Worm (Caenorhabditis elegans): Measurements from ENCODE around the gene Y53G8AL.4.

The Y53G8AL.4 gene

DNA sequence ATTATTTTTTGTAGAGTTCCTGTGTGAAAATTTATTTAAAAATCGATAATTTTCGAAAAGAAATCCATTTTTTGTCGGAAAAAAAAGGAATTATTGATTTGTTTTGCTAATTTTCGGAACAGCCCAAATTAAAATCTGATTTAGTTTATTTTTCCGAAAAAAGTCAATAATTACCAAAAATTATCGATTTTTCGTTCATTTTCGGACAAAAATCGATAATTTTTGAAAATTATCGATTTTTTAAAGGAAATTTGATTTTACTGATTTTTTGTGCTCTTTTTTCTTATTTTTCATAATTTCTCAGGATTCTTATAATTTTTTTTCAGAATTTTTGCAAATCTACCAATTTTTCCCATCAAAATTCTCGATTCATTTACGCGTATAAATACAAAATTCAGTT lies 9.1 kb downstream of the Y53G8AL.4 start:
- peak; percentile 87 for TF ChIP-seq ceh-28 (tag; optimal IDR thresholded peaks at IDR 0.05)
- TF ChIP-seq ceh-16 (tag; optimal IDR thresholded peaks at IDR 0.05): no peak

DNA sequence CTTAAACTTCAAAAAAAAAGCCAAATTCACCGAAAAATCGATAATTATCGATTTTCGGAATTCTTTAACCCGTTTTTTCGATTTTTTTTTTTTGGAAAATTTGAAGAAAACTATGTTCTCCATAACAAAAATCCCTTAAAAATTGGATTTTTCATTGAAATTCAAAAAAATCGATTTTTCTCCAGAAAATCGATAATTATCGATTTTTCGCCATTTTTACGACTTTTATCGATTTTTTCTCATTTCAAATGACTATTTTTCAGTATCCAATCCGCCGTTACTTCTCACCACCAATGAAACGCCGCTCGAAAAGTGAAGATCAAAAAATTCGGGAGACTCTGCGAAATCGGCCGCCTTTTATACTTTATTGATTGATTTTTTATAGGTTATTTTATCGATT lies 9.6 kb downstream of the Y53G8AL.4 start:
- TF ChIP-seq nhr-77 (tag; optimal IDR thresholded peaks at IDR 0.05): no peak
- no peak for TF ChIP-seq ceh-9 (tag; optimal IDR thresholded peaks at IDR 0.05)
- peak; percentile 91 for TF ChIP-seq ceh-28 (tag; optimal IDR thresholded peaks at IDR 0.05)
- TF ChIP-seq pqm-1 (tag; optimal IDR thresholded peaks at IDR 0.05): no peak

DNA sequence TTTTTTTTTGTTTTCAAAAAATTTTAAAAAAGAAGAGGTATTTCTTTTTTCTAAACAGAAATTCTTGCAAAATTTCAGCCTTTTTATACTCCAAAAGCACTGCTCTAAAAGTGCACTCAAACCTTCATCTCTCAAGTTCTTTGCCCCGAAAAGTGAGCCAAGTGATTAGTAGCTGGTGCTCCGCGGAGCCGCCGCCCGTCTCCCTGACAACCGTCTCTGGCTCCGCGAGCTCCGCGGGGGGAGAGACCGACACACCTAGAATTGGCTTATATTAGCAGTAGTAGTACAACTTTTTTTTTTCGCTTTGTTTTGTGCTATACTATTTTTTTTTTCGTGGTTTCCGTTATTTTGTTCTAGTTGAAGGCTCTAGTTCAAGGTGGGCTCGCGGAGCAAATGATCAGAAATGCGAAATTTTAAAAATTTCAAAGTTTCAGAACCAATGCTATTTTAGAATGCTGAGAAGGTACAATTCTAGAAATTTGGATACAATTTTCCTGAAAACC lies 17.7 kb downstream of the Y53G8AL.4 start, which contains the start of gene Y53G8AL.1:
TSS of gene Y53G8AL.1 (plus strand) at position 453 of the 503 bp plus-strand sequence.
- TF ChIP-seq fos-1 (tag; optimal IDR thresholded peaks at IDR 0.05): no peak
- TF ChIP-seq zag-1 (tag; optimal IDR thresholded peaks at IDR 0.05): no peak
- no peak for TF ChIP-seq nhr-237 (tag; optimal IDR thresholded peaks at IDR 0.05)
- no peak for TF ChIP-seq nhr-67 (tag; optimal IDR thresholded peaks at IDR 0.05)
- no peak for TF ChIP-seq lsy-12 (tag; optimal IDR thresholded peaks at IDR 0.05)
- TF ChIP-seq egl-5 (tag; optimal IDR thresholded peaks at IDR 0.05): no peak
- no peak for TF ChIP-seq pqm-1 (tag; optimal IDR thresholded peaks at IDR 0.05)
- TF ChIP-seq ceh-9 (tag; optimal IDR thresholded peaks at IDR 0.05): no peak
- TF ChIP-seq nhr-12 (tag; optimal IDR thresholded peaks at IDR 0.05): no peak
- no peak for TF ChIP-seq tbx-2 (tag; optimal IDR thresholded peaks at IDR 0.05)
- no peak for TF ChIP-seq nhr-43 (tag; optimal IDR thresholded peaks at IDR 0.05; ENCODE audit: poor library complexity, severe bottlenecking)
- no peak for TF ChIP-seq nhr-23 (tag; optimal IDR thresholded peaks at IDR 0.05)
- no peak for TF ChIP-seq unc-39 (tag; optimal IDR thresholded peaks at IDR 0.05)
- no peak for TF ChIP-seq elt-2 (tag; optimal IDR thresholded peaks at IDR 0.05)
- TF ChIP-seq unc-62 (GFP tag; optimal IDR thresholded peaks at IDR 0.05): no peak

DNA sequence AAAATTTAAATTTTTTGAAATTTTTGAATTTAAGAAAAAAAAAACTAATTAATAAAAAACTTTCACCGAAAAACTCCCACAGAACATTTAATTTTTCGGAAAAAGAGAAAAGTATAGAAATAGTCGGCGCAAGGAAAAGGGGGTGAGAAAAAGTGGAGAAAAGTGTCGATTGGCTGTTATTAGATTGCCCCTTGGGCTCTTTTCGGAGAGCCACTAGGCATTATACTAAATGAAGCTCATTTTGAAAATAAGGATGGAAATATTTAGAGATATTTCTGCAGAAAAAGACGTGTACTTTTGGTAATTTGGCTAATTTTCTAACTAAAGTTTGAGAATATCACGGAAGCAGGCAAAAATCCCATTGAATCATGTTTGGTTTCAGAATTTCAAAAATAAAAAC lies 26.3 kb downstream of the Y53G8AL.4 start:
- peak; percentile 13 for TF ChIP-seq nfya-1 (tag; optimal IDR thresholded peaks at IDR 0.05; ENCODE audit: insufficient read depth)
- no peak for TF ChIP-seq ama-1 (optimal IDR thresholded peaks at IDR 0.05)
- no peak for TF ChIP-seq fkh-2 (tag; optimal IDR thresholded peaks at IDR 0.05)

DNA sequence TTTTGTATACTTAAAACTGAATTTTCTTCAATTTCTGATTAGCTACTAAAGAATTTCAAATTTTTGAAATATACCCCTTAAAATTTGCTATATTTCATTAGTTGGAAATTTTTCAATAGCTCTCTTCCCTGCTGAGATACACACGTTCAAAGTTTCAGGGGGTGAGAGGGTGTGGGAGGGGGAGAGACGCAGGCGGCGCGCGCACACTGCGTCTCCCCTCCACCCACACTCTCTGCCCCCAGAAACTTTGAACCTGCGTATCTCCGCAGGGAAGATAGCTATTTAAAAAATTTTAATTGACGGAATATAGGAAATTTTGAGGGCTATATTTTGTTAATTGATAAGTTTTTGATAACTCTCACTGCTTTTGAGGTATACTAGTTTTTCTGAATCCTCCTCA lies 27.7 kb downstream of the Y53G8AL.4 start:
- TF ChIP-seq skn-1 (tag; optimal IDR thresholded peaks at IDR 0.05) (no peak), ZK546.5 (tag; optimal IDR thresholded peaks at IDR 0.05) (no peak), pha-4 (tag; optimal IDR thresholded peaks at IDR 0.05) (no peak), nhr-77 (tag; optimal IDR thresholded peaks at IDR 0.05) (no peak)

DNA sequence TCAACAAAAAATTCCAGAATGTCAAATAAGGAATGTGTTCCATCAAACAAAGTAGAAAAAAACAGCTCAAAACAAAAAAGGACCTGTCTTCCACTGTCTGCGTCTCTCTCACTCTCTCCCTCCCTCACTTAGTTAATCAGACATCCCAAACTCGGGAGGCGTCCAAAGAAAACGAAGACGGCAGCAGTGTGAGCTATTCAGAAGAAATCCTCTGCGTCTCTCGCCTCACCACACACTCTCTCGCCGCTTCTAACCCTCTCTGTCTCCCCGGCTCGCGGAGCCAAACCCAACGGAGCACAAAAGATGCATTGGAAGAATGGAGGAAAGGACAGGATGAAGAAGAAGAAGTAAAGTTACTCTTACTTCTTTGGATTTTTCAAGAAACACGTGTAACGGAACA lies 30.2 kb downstream of the Y53G8AL.4 start:
- TF ChIP-seq nfya-1 (tag; optimal IDR thresholded peaks at IDR 0.05; ENCODE audit: insufficient read depth): peak; percentile 71
- TF ChIP-seq tbx-2 (tag; optimal IDR thresholded peaks at IDR 0.05): no peak
- TF ChIP-seq elt-2 (tag; optimal IDR thresholded peaks at IDR 0.05): no peak
- TF ChIP-seq fkh-10 (GFP tag; optimal IDR thresholded peaks at IDR 0.05): peak; percentile 39
- no peak for TF ChIP-seq ceh-82 (tag; optimal IDR thresholded peaks at IDR 0.05)
- TF ChIP-seq hmg-11 (tag; optimal IDR thresholded peaks at IDR 0.05): peak; percentile 78
- TF ChIP-seq lin-39 (tag; optimal IDR thresholded peaks at IDR 0.05): peak; percentile 10
- TF ChIP-seq lin-15B (tag; optimal IDR thresholded peaks at IDR 0.05): no peak
- no peak for TF ChIP-seq nhr-11 (tag; optimal IDR thresholded peaks at IDR 0.05)
- TF ChIP-seq unc-39 (tag; optimal IDR thresholded peaks at IDR 0.05): no peak
- no peak for TF ChIP-seq pqm-1 (tag; optimal IDR thresholded peaks at IDR 0.05)
- TF ChIP-seq ama-1 (optimal IDR thresholded peaks at IDR 0.05): no peak
- no peak for TF ChIP-seq lsy-12 (tag; optimal IDR thresholded peaks at IDR 0.05)

DNA sequence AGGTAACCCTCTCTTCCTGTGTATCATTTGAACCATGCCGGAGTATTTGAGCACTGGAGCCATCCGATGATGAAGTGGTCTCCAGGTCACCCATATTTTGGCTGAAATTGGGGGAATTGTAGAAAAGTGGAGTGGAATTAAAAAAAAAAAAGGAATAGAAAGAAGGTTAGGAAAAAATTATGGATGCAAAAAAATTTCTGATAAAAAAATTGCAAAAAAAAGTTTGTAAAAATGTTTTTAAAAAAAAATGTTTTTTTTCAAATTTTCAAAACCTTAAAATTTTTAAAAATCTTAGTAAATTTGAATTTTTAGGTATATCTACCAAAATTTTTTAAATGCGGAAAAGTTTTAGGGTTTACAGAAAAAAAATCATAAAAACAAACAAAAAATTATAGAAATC lies 31.4 kb downstream of the Y53G8AL.4 start, which contains the start of gene frm-8:
TSS of gene frm-8 (minus strand) at position 101 of the 400 bp plus-strand sequence.
- TF ChIP-seq lsy-12 (tag; optimal IDR thresholded peaks at IDR 0.05): no peak

Data from whole organism, L3 larva.